Fruit fly (Drosophila melanogaster): ENCODE results near the gene ple.

- no peak for TF ChIP-seq CG8478 (optimal IDR thresholded peaks at IDR 0.05)
- peak; percentile 93 for TF ChIP-seq CTCF (optimal IDR thresholded peaks at IDR 0.05)
Measured at dm6 chr3L:6752278-6753096, 33.2 kb upstream of the ple start, which contains the start of the genes velo and Sbds.

Measured in S2 (cell line).